Fruit fly (Drosophila melanogaster) whole organism, embryonic: ENCODE results near the gene CG8952.
"Not testable (repeated sequence)": the region's sequence is repeated elsewhere in the genome, so short reads cannot be mapped to it uniquely, and the experiment has no call there.

Experiments
- B-H2 ChIP-seq: fragments of 200-800 bp; sonication (Bioruptor generic); optimal IDR thresholded peaks from 2 replicates; lab custom pipeline; 2018; ENCODE audit warnings: missing biosample characterization, mild to moderate bottlenecking, missing genetic modification characterization
- Bgb ChIP-seq: fragments of 200-800 bp; sonication (Bioruptor generic); IDR thresholded peaks from 2 replicates; pipeline ENCODE4 v1.3.6; 2022; ENCODE audit warnings: missing biosample characterization, missing genetic modification characterization; ENCODE audit not compliant: partially characterized antibody
- CG10267 ChIP-seq: fragments of 200-800 bp; sonication (Bioruptor generic); optimal IDR thresholded peaks from 2 replicates; lab custom pipeline; 2018; ENCODE audit warnings: missing biosample characterization, mild to moderate bottlenecking, missing genetic modification characterization, moderate library complexity
- CG10979 ChIP-seq: fragments of 200-800 bp; sonication (Bioruptor generic); optimal IDR thresholded peaks from 2 replicates; lab custom pipeline; 2018; ENCODE audit warnings: missing biosample characterization, mild to moderate bottlenecking, missing genetic modification characterization, moderate library complexity
- CG11560 ChIP-seq: fragments of 200-800 bp; sonication (Bioruptor generic); IDR thresholded peaks from 3 replicates; pipeline ENCODE4 v1.3.6; 2022; ENCODE audit warnings: missing biosample characterization, missing genetic modification characterization
- CG13287 ChIP-seq: fragments of 200-800 bp; sonication (Bioruptor generic); IDR thresholded peaks from 2 replicates; pipeline ENCODE4 v1.3.6; 2022; ENCODE audit warnings: missing biosample characterization, missing genetic modification characterization; ENCODE audit not compliant: partially characterized antibody
- CG14860 ChIP-seq: fragments of 200-800 bp; sonication (Bioruptor generic); IDR thresholded peaks from 3 replicates; pipeline ENCODE4 v1.3.6; 2022; ENCODE audit warnings: missing biosample characterization, missing genetic modification characterization; ENCODE audit not compliant: partially characterized antibody
- CG16813 ChIP-seq: fragments of 200-800 bp; sonication (Bioruptor generic); IDR thresholded peaks from 3 replicates; pipeline ENCODE4 v1.3.6; 2022; ENCODE audit warnings: missing biosample characterization, missing genetic modification characterization; ENCODE audit not compliant: partially characterized antibody
- CG16815 ChIP-seq: fragments of 200-800 bp; sonication (Bioruptor generic); optimal IDR thresholded peaks from 3 replicates; lab custom pipeline; 2017; ENCODE audit warnings: missing biosample characterization, mild to moderate bottlenecking, missing genetic modification characterization
- CG31441 ChIP-seq: fragments of 200-800 bp; sonication (Bioruptor generic); IDR thresholded peaks from 2 replicates; pipeline ENCODE4 v1.3.6; 2022; ENCODE audit warnings: missing biosample characterization, missing genetic modification characterization
- CG32532 ChIP-seq: fragments of 200-800 bp; sonication (Bioruptor generic); IDR thresholded peaks from 2 replicates; pipeline ENCODE4 v1.3.6; 2022; ENCODE audit warnings: missing biosample characterization, missing genetic modification characterization
- CG3281 ChIP-seq: fragments of 200-800 bp; sonication (Bioruptor generic); optimal IDR thresholded peaks from 3 replicates; lab custom pipeline; 2017; ENCODE audit warnings: missing biosample characterization, mild to moderate bottlenecking, missing genetic modification characterization
- CG34224 ChIP-seq: fragments of 200-800 bp; sonication (Bioruptor generic); IDR thresholded peaks from 3 replicates; pipeline ENCODE4 v1.3.6; 2022; ENCODE audit warnings: missing biosample characterization, missing genetic modification characterization; ENCODE audit not compliant: partially characterized antibody
- CG42726 ChIP-seq: fragments of 200-800 bp; sonication (Bioruptor generic); IDR thresholded peaks from 2 replicates; pipeline ENCODE4 v1.3.6; 2022; ENCODE audit warnings: missing biosample characterization, missing genetic modification characterization; ENCODE audit not compliant: partially characterized antibody
- CG6791 ChIP-seq: fragments of 200-800 bp; sonication (Bioruptor generic); IDR thresholded peaks from 3 replicates; pipeline ENCODE4 v1.3.6; 2022; ENCODE audit warnings: missing biosample characterization, missing genetic modification characterization; ENCODE audit not compliant: partially characterized antibody
- CG7357 ChIP-seq: fragments of 200-800 bp; sonication (Bioruptor generic); IDR thresholded peaks from 3 replicates; pipeline ENCODE4 v1.3.6; 2022; ENCODE audit warnings: missing biosample characterization, missing genetic modification characterization
- CG8290 ChIP-seq, 3 experiments: fragments of 200-800 bp; sonication (Bioruptor generic); optimal IDR thresholded peaks; 2 replicates each; lab custom pipeline; 2016 to 2019; ENCODE audit warnings: missing biosample characterization in 3 of 3, missing genetic modification characterization in 3 of 3, mild to moderate bottlenecking in 2 of 3, moderate library complexity in 1 of 3
- CHES-1-like ChIP-seq: fragments of 200-800 bp; sonication (Bioruptor generic); optimal IDR thresholded peaks from 2 replicates; lab custom pipeline; 2016; ENCODE audit warnings: missing biosample characterization, missing genetic modification characterization
- Dbx ChIP-seq: fragments of 200-800 bp; sonication (Bioruptor generic); IDR thresholded peaks from 3 replicates; pipeline ENCODE4 v1.3.6; 2022; ENCODE audit warnings: missing biosample characterization, missing genetic modification characterization
- Dref ChIP-seq: fragments of 200-800 bp; sonication (Bioruptor generic); IDR thresholded peaks from 2 replicates; pipeline ENCODE4 v1.3.6; 2022; ENCODE audit warnings: missing biosample characterization, missing genetic modification characterization
- E2f1 ChIP-seq: fragments of 200-800 bp; sonication (Bioruptor generic); IDR thresholded peaks from 2 replicates; pipeline ENCODE4 v1.3.6; 2022; ENCODE audit warnings: missing biosample characterization, missing genetic modification characterization
- Gug ChIP-seq: fragments of 200-800 bp; sonication (Bioruptor generic); IDR thresholded peaks from 4 replicates; pipeline ENCODE4 v1.3.6; 2022; ENCODE audit warnings: missing biosample characterization, missing genetic modification characterization
- Lhr ChIP-seq: fragments of 200-800 bp; sonication (Bioruptor generic); optimal IDR thresholded peaks from 3 replicates; lab custom pipeline; 2017; ENCODE audit warnings: mild to moderate bottlenecking, missing biosample characterization, missing genetic modification reagents, missing genetic modification characterization
- Ptx1 ChIP-seq: fragments of 200-800 bp; sonication (Bioruptor generic); IDR thresholded peaks from 2 replicates; pipeline ENCODE4 v1.3.6; 2022; ENCODE audit warnings: missing biosample characterization, missing genetic modification characterization
- Rfx ChIP-seq: fragments of 200-800 bp; sonication (Bioruptor generic); IDR thresholded peaks from 2 replicates; pipeline ENCODE4 v1.3.6; 2022; ENCODE audit warnings: missing biosample characterization, missing genetic modification characterization
- Scr ChIP-seq: fragments of 200-800 bp; sonication (Bioruptor generic); IDR thresholded peaks from 2 replicates; pipeline ENCODE4 v1.3.6; 2022; ENCODE audit warnings: missing biosample characterization, missing genetic modification characterization; ENCODE audit not compliant: partially characterized antibody
- Sry-δ ChIP-seq: fragments of 200-800 bp; sonication (Bioruptor generic); optimal IDR thresholded peaks from 2 replicates; lab custom pipeline; 2016; ENCODE audit warnings: missing biosample characterization, missing genetic modification characterization
- az2 ChIP-seq: fragments of 200-800 bp; sonication (Bioruptor generic); optimal IDR thresholded peaks from 3 replicates; lab custom pipeline; 2016; ENCODE audit warnings: missing biosample characterization, missing genetic modification characterization
- chinmo ChIP-seq: fragments of 200-800 bp; sonication (Bioruptor generic); IDR thresholded peaks from 4 replicates; pipeline ENCODE4 v1.3.6; 2022; ENCODE audit warnings: missing biosample characterization, missing genetic modification characterization; ENCODE audit not compliant: partially characterized antibody
- crc ChIP-seq: fragments of 200-800 bp; sonication (Bioruptor generic); optimal IDR thresholded peaks from 2 replicates; lab custom pipeline; 2016; ENCODE audit warnings: missing biosample characterization, missing genetic modification characterization
- eve ChIP-seq, 2 experiments: fragments of >200 bp; optimal IDR thresholded peaks; 2 replicates each; lab custom pipeline; 2017; ENCODE audit warnings: missing biosample characterization in 2 of 2, missing genetic modification characterization in 2 of 2
- eyg ChIP-seq: fragments of 200-800 bp; sonication (Bioruptor generic); optimal IDR thresholded peaks from 3 replicates; lab custom pipeline; 2016; ENCODE audit warnings: missing biosample characterization, missing genetic modification characterization
- knrl ChIP-seq: fragments of 200-800 bp; sonication (Bioruptor generic); IDR thresholded peaks from 3 replicates; pipeline ENCODE4 v1.3.6; 2022; ENCODE audit warnings: missing biosample characterization, missing genetic modification characterization; ENCODE audit not compliant: partially characterized antibody
- nerfin-2 ChIP-seq: fragments of 200-800 bp; sonication (Bioruptor generic); IDR thresholded peaks from 2 replicates; pipeline ENCODE4 v1.3.6; 2022; ENCODE audit warnings: missing biosample characterization, missing genetic modification characterization; ENCODE audit not compliant: partially characterized antibody
- pan ChIP-seq, 4 experiments: fragments of >200 bp in 3 of 4; fragments of 200-800 bp in 1 of 4; sonication (Bioruptor generic) in 1 of 4; optimal IDR thresholded peaks in 3 of 4; IDR thresholded peaks in 1 of 4; 2 replicates each; pipeline versions ENCODE4 v1.3.6 to Lab custom; 2017 to 2022; ENCODE audit warnings: missing biosample characterization in 2 of 4, missing genetic modification characterization in 2 of 4, mixed read lengths in 1 of 4
- phol ChIP-seq: fragments of 200-800 bp; sonication (Bioruptor generic); optimal IDR thresholded peaks from 3 replicates; lab custom pipeline; 2018; ENCODE audit warnings: missing biosample characterization, mild to moderate bottlenecking, missing genetic modification characterization, moderate library complexity
- prd ChIP-seq, 3 experiments: fragments of >200 bp in 2 of 3; fragments of 200-800 bp in 1 of 3; sonication (Bioruptor generic) in 1 of 3; optimal IDR thresholded peaks in 2 of 3; IDR thresholded peaks in 1 of 3; 2 replicates in 2 of 3; 3 replicates in 1 of 3; pipeline versions ENCODE4 v1.3.6 to Lab custom; 2017 to 2022; ENCODE audit warnings: missing biosample characterization in 1 of 3, missing genetic modification characterization in 1 of 3
- sens ChIP-seq: fragments of 200-800 bp; sonication (Bioruptor generic); peaks from one replicate; lab custom pipeline; 2016; ENCODE audit warnings: missing biosample characterization, missing genetic modification characterization
- sna ChIP-seq: fragments of 200-800 bp; sonication (Bioruptor generic); IDR thresholded peaks from 2 replicates; pipeline ENCODE4 v1.3.6; 2022; ENCODE audit warnings: missing biosample characterization, missing genetic modification characterization; ENCODE audit not compliant: partially characterized antibody
- ssp ChIP-seq: fragments of 200-800 bp; sonication (Bioruptor generic); IDR thresholded peaks from 2 replicates; pipeline ENCODE4 v1.3.6; 2022; ENCODE audit warnings: missing biosample characterization, missing genetic modification characterization
- tna ChIP-seq: fragments of 200-800 bp; sonication (Bioruptor generic); IDR thresholded peaks from 2 replicates; pipeline ENCODE4 v1.3.6; 2022; ENCODE audit warnings: missing biosample characterization, missing genetic modification characterization; ENCODE audit not compliant: partially characterized antibody
- unc-4 ChIP-seq: fragments of 200-800 bp; sonication (Bioruptor generic); IDR thresholded peaks from 2 replicates; pipeline ENCODE4 v1.3.6; 2022; ENCODE audit warnings: missing biosample characterization, missing genetic modification characterization; ENCODE audit not compliant: partially characterized antibody
- vnd ChIP-seq: fragments of 200-800 bp; sonication (Bioruptor generic); IDR thresholded peaks from 3 replicates; pipeline ENCODE4 v1.3.6; 2022; ENCODE audit warnings: missing biosample characterization, missing genetic modification characterization; ENCODE audit not compliant: partially characterized antibody

The CG8952 gene

DNA sequence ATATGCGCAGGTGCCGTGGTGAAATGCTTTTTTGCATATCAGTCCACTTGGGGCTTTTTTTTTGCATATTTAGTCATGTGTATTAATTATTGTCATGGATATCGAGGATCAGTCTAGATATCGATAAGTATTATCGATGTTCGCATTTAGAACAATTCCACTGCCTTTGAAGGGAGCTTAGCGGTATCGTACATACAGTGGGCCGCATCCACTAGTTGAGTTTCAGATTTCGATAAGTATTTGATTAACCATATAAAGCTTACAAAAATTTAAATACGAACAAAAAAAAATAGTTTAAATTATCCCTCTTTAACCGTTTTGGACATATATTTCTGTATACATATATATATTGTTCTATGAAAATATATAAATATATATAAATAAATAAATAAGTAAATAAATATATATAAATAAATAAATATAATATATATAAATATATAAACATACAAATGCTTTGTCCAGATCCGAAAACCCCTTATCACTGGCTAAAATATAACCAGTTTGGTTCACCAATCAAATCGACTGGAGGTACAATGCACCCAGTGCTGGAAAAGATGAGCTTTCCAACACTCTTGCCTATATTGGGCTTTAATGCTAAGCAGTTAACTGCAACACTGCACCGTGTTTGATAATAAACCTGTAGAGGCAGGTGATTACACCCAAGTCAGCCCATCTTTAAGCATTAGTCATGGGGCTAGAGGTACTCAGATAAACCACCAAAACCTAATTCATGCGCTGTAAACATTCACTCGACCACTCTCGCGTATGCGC lies 36.8 kb upstream of the CG8952 start (continued):
- TF ChIP-seq phol (tag; lab: Kevin White, UChicago) (peak; percentile 43), crc (no peak), CG3281 (GFP tag; lab: Kevin White, UChicago) (peak; percentile 32), CG11560 (no peak), CG13287 (GFP tag; lab: Robert Waterston, UW) (peak; percentile 81), CG31441 (no peak), CG6791 (GFP tag; lab: Robert Waterston, UW) (peak; percentile 85), CHES-1-like (GFP tag; lab: Kevin White, UChicago) (no peak), az2 (GFP tag; lab: Kevin White, UChicago) (peak; percentile 6), sens (GFP tag; lab: Kevin White, UChicago) (peak; percentile 5), CG16815 (no peak), eyg (GFP tag; lab: Kevin White, UChicago) (no peak), Sry-δ (GFP tag; lab: Kevin White, UChicago) (peak; percentile 76), CG10267 (tag; lab: Kevin White, UChicago) (peak; percentile 5), CG16813 (GFP tag; lab: Robert Waterston, UW) (peak; percentile 76), Lhr (GFP tag; lab: Kevin White, UChicago) (no peak), CG10979 (tag; lab: Kevin White, UChicago) (peak; percentile 20), E2f1 (GFP tag; lab: Robert Waterston, UW) (no peak), B-H2 (GFP tag; lab: Kevin White, UChicago) (peak; percentile 31), Rfx (peak; percentile 56), eve (GFP tag; optimal IDR thresholded peaks at IDR 0.05; lab: Kevin White, UChicago) (peak in 1 of 2 experiments; percentile 38), Dbx (GFP tag; lab: Robert Waterston, UW) (0 out of 3 replicates have a peak, but pooled peaks have one; percentile 16)

- TF ChIP-seq tna = peak; percentile 62
- peak; percentile 65 for TF ChIP-seq sens (GFP tag; lab: Kevin White, UChicago)
- not testable (repeated sequence) for TF ChIP-seq prd (optimal IDR thresholded peaks at IDR 0.05; lab: Kevin White, UChicago); CG8290 (tag; optimal IDR thresholded peaks at IDR 0.05; lab: Kevin White, UChicago); pan (optimal IDR thresholded peaks at IDR 0.05; lab: Kevin White, UChicago)
- peak; percentile 31; the same call in 1 of the 3 replicates for TF ChIP-seq prd (GFP tag; IDR thresholded peaks at IDR 0.05; lab: Robert Waterston, UW)
- peak; percentile 60; the same call in 2 of the 3 replicates for TF ChIP-seq CG34224
- peak; percentile 56 for TF ChIP-seq CG14860 (GFP tag; lab: Robert Waterston, UW)
- TF ChIP-seq CG8290 (GFP tag; optimal IDR thresholded peaks at IDR 0.05; lab: Kevin White, UChicago) = peak; percentile 87
- TF ChIP-seq nerfin-2 (GFP tag; lab: Robert Waterston, UW) = peak; percentile 40; the same call in 1 of the 2 replicates
- TF ChIP-seq knrl (GFP tag; lab: Robert Waterston, UW) = peak; percentile 81
- peak; percentile 33 for TF ChIP-seq CG13287 (GFP tag; lab: Robert Waterston, UW)
- peak in 1 of 2 experiments; percentile 24 for TF ChIP-seq pan (GFP tag; optimal IDR thresholded peaks at IDR 0.05 in 1 of 2, IDR thresholded peaks at IDR 0.05 in 1 of 2)
- TF ChIP-seq Ptx1 (GFP tag; lab: Robert Waterston, UW) = 0 out of 2 replicates have a peak, but pooled peaks have one; percentile 11
- TF ChIP-seq chinmo (GFP tag; lab: Robert Waterston, UW) = 0 out of 4 replicates have a peak, but pooled peaks have one; percentile 20
- TF ChIP-seq Scr (GFP tag; lab: Robert Waterston, UW) = peak; percentile 81
- peak; percentile 95 for TF ChIP-seq ssp (GFP tag; lab: Robert Waterston, UW)
- peak; percentile 17; the same call in 1 of the 2 replicates for TF ChIP-seq CG32532
- peak; percentile 94 for TF ChIP-seq Bgb (GFP tag; lab: Robert Waterston, UW)
- TF ChIP-seq Rfx = peak; percentile 31; the same call in 1 of the 2 replicates
- TF ChIP-seq sna (GFP tag; lab: Robert Waterston, UW) = peak; percentile 67
- TF ChIP-seq Dref (GFP tag; lab: Robert Waterston, UW) = peak; percentile 71
- peak; percentile 84 for TF ChIP-seq unc-4 (GFP tag; lab: Robert Waterston, UW)
- peak; percentile 68 for TF ChIP-seq vnd (GFP tag; lab: Robert Waterston, UW)
- TF ChIP-seq CG42726 (GFP tag; lab: Robert Waterston, UW) = peak; percentile 80; the same call in 1 of the 2 replicates
- TF ChIP-seq CG7357 (GFP tag; lab: Robert Waterston, UW) = 0 out of 3 replicates have a peak, but pooled peaks have one; percentile 20
- TF ChIP-seq Gug = peak; percentile 21; the same call in 1 of the 4 replicates
These were observed 32.9 kb upstream of the CG8952 start, which contains the start of the genes sordd2 and CG15602 for dm6 chrX:15799085-15799557. TSS of gene sordd2 (minus strand) at chrX:15799162. TSS of gene CG15602 (plus strand) at chrX:15799426.
